Worm (Caenorhabditis elegans) whole organism, L1 larva: ENCODE measurements around the gene srsx-34.
A peak's percentile ranks its signal among the peaks of the same experiment; 100 is the strongest.

Source experiments
- F16B12.6 ChIP-seq: fragments of 150-350 bp; optimal IDR thresholded peaks from 2 replicates; lab custom pipeline; 2014; ENCODE audit warnings: missing biosample characterization, missing genetic modification characterization
- alr-1 ChIP-seq: fragments of 200-800 bp; sonication (Bioruptor generic); optimal IDR thresholded peaks from 2 replicates; lab custom pipeline; 2018; ENCODE audit warnings: borderline replicate concordance, mild to moderate bottlenecking, missing genetic modification characterization, missing compliant biosample characterization
- blmp-1 ChIP-seq: fragments of 150-350 bp; optimal IDR thresholded peaks from 2 replicates; lab custom pipeline; 2014; ENCODE audit warnings: missing biosample characterization, missing genetic modification characterization
- ceh-63 ChIP-seq: fragments of 200-800 bp; sonication (Bioruptor generic); optimal IDR thresholded peaks from 2 replicates; lab custom pipeline; 2018; ENCODE audit warnings: mild to moderate bottlenecking, missing genetic modification characterization, missing compliant biosample characterization
- ceh-82 ChIP-seq, 3 experiments: fragments of 150-350 bp in 1 of 3; sonication (generic microtip) in 2 of 3; optimal IDR thresholded peaks; 2 replicates each; lab custom pipeline; 2014 to 2017; ENCODE audit warnings: missing biosample characterization in 3 of 3, missing genetic modification characterization in 3 of 3
- ceh-90 ChIP-seq: sonication (generic microtip); optimal IDR thresholded peaks from 2 replicates; lab custom pipeline; 2016; ENCODE audit warnings: missing genetic modification characterization, missing compliant biosample characterization
- dsc-1 ChIP-seq: sonication (generic microtip); optimal IDR thresholded peaks from 2 replicates; lab custom pipeline; 2016; ENCODE audit warnings: mild to moderate bottlenecking, missing genetic modification characterization, missing compliant biosample characterization
- efl-3 ChIP-seq: fragments of 200-800 bp; sonication (Bioruptor generic); optimal IDR thresholded peaks from 2 replicates; lab custom pipeline; 2018; ENCODE audit warnings: mild to moderate bottlenecking, missing genetic modification characterization, missing compliant biosample characterization
- egl-13 ChIP-seq: sonication (generic microtip); optimal IDR thresholded peaks from 2 replicates; lab custom pipeline; 2016; ENCODE audit warnings: missing genotype, missing genetic modification reagents, missing genetic modification characterization, missing compliant biosample characterization
- egl-27 ChIP-seq, 2 experiments: fragments of 150-350 bp in 1 of 2; sonication (generic microtip); optimal IDR thresholded peaks; 3 replicates each; lab custom pipeline; 2017 to 2018; ENCODE audit warnings: missing biosample characterization in 2 of 2, missing genetic modification characterization in 2 of 2, missing genetic modification reagents in 2 of 2
- elt-3 ChIP-seq, 6 experiments: fragments of 150-350 bp in 1 of 6; sonication (generic microtip); optimal IDR thresholded peaks; 2 replicates each; lab custom pipeline; 2017 to 2018; ENCODE audit warnings: missing biosample characterization in 6 of 6, missing genetic modification characterization in 6 of 6, inconsistent platforms in 1 of 6
- fkh-4 ChIP-seq: sonication (generic microtip); optimal IDR thresholded peaks from 2 replicates; lab custom pipeline; 2016; ENCODE audit warnings: missing compliant biosample characterization, missing genetic modification characterization, borderline replicate concordance
- grh-1 ChIP-seq: fragments of 200-800 bp; sonication (Bioruptor generic); IDR thresholded peaks from 2 replicates; pipeline ENCODE4 v1.3.6; 2022; ENCODE audit warnings: missing genetic modification reagents, missing genetic modification characterization, missing compliant biosample characterization
- hpl-2 ChIP-seq: fragments of 150-350 bp; optimal IDR thresholded peaks from 2 replicates; lab custom pipeline; 2014; ENCODE audit warnings: missing biosample characterization, missing genetic modification reagents, missing genetic modification characterization
- jun-1 ChIP-seq: fragments of 150-350 bp; optimal IDR thresholded peaks from 2 replicates; lab custom pipeline; 2014; ENCODE audit warnings: missing biosample characterization, missing genetic modification reagents, missing genetic modification characterization
- lin-13 ChIP-seq: fragments of 150-350 bp; optimal IDR thresholded peaks from 2 replicates; lab custom pipeline; 2014; ENCODE audit warnings: missing biosample characterization, missing genetic modification reagents, missing genetic modification characterization
- lin-14 ChIP-seq: fragments of 200-800 bp; sonication (Bioruptor generic); optimal IDR thresholded peaks from 2 replicates; lab custom pipeline; 2018; ENCODE audit warnings: mild to moderate bottlenecking, missing genetic modification characterization, moderate library complexity, missing compliant biosample characterization
- lin-35 ChIP-seq, 2 experiments: fragments of 150-350 bp; optimal IDR thresholded peaks; 2 replicates each; lab custom pipeline; 2014; ENCODE audit warnings: missing biosample characterization in 2 of 2, missing genetic modification characterization in 2 of 2, missing genetic modification reagents in 2 of 2
- lir-3 ChIP-seq: sonication (generic microtip); optimal IDR thresholded peaks from 2 replicates; lab custom pipeline; 2016; ENCODE audit warnings: mild to moderate bottlenecking, missing genetic modification characterization, moderate library complexity, missing compliant biosample characterization; ENCODE audit not compliant: poor library complexity
- mef-2 ChIP-seq: fragments of 150-350 bp; optimal IDR thresholded peaks from 2 replicates; lab custom pipeline; 2014; ENCODE audit warnings: missing biosample characterization, missing genetic modification characterization
- mep-1 ChIP-seq: fragments of 150-350 bp; optimal IDR thresholded peaks from 2 replicates; lab custom pipeline; 2014; ENCODE audit warnings: missing biosample characterization, missing genetic modification characterization
- nhr-12 ChIP-seq: sonication (generic microtip); optimal IDR thresholded peaks from 2 replicates; lab custom pipeline; 2017; ENCODE audit warnings: missing biosample characterization, missing genetic modification characterization
- nhr-19 ChIP-seq: fragments of 200-800 bp; sonication (Bioruptor generic); conservative IDR thresholded peaks from 2 replicates; pipeline ENCODE4 v1.3.6; 2022; ENCODE audit warnings: missing genetic modification characterization, missing compliant biosample characterization
- nhr-20 ChIP-seq: sonication (generic microtip); optimal IDR thresholded peaks from 2 replicates; lab custom pipeline; 2016; ENCODE audit warnings: mild to moderate bottlenecking, missing genetic modification characterization, missing compliant biosample characterization
- nhr-28 ChIP-seq: fragments of 150-350 bp; optimal IDR thresholded peaks from 2 replicates; lab custom pipeline; 2014; ENCODE audit warnings: missing biosample characterization, missing genetic modification characterization
- nhr-47 ChIP-seq: sonication (generic microtip); optimal IDR thresholded peaks from 2 replicates; lab custom pipeline; 2016; ENCODE audit warnings: mild to moderate bottlenecking, missing genetic modification characterization, moderate library complexity, missing compliant biosample characterization
- nhr-71 ChIP-seq: sonication (generic microtip); optimal IDR thresholded peaks from 2 replicates; lab custom pipeline; 2016; ENCODE audit warnings: mild to moderate bottlenecking, missing genetic modification characterization, moderate library complexity, missing compliant biosample characterization
- nhr-76 ChIP-seq: sonication (generic microtip); optimal IDR thresholded peaks from 2 replicates; lab custom pipeline; 2017; ENCODE audit warnings: missing biosample characterization, missing genetic modification characterization
- nhr-77 ChIP-seq: fragments of 150-350 bp; optimal IDR thresholded peaks from 2 replicates; lab custom pipeline; 2014; ENCODE audit warnings: missing biosample characterization, missing genetic modification characterization
- nhr-84 ChIP-seq: sonication (generic microtip); optimal IDR thresholded peaks from 2 replicates; lab custom pipeline; 2017; ENCODE audit warnings: missing biosample characterization, missing genetic modification characterization
- nhr-85 ChIP-seq: sonication (generic microtip); peaks from one replicate; lab custom pipeline; 2016; ENCODE audit warnings: missing genetic modification characterization, inconsistent platforms, missing compliant biosample characterization
- rnt-1 ChIP-seq: sonication (generic microtip); optimal IDR thresholded peaks from 2 replicates; lab custom pipeline; 2016; ENCODE audit warnings: mild to moderate bottlenecking, missing genetic modification characterization, moderate library complexity, missing compliant biosample characterization
- snu-23 ChIP-seq: sonication (generic microtip); optimal IDR thresholded peaks from 2 replicates; lab custom pipeline; 2016; ENCODE audit warnings: missing genetic modification characterization, missing compliant biosample characterization
- sup-37 ChIP-seq: fragments of 200-800 bp; sonication (Bioruptor generic); optimal IDR thresholded peaks from 2 replicates; lab custom pipeline; 2018; ENCODE audit warnings: mild to moderate bottlenecking, missing genetic modification characterization, missing compliant biosample characterization
- swsn-7 ChIP-seq: sonication (generic microtip); optimal IDR thresholded peaks from 2 replicates; lab custom pipeline; 2016; ENCODE audit warnings: missing genetic modification characterization, missing compliant biosample characterization
- tbx-2 ChIP-seq: sonication (generic microtip); optimal IDR thresholded peaks from 2 replicates; lab custom pipeline; 2016; ENCODE audit warnings: missing genetic modification characterization, missing compliant biosample characterization
- unc-30 ChIP-seq: sonication (generic microtip); optimal IDR thresholded peaks from 2 replicates; lab custom pipeline; 2017; ENCODE audit warnings: missing biosample characterization, missing genetic modification characterization
- unc-62 ChIP-seq: fragments of 150-350 bp; optimal IDR thresholded peaks from 2 replicates; lab custom pipeline; 2014; ENCODE audit warnings: missing biosample characterization, missing genetic modification reagents, missing genetic modification characterization
- xbp-1 ChIP-seq: sonication (generic microtip); optimal IDR thresholded peaks from 2 replicates; lab custom pipeline; 2016; ENCODE audit warnings: missing genetic modification characterization, missing compliant biosample characterization
- zip-4 ChIP-seq: fragments of 200-800 bp; sonication (Bioruptor generic); optimal IDR thresholded peaks from 2 replicates; lab custom pipeline; 2018; ENCODE audit warnings: mild to moderate bottlenecking, missing genetic modification characterization, moderate library complexity, missing compliant biosample characterization
- ztf-4 ChIP-seq: fragments of 150-350 bp; optimal IDR thresholded peaks from 2 replicates; lab custom pipeline; 2014; ENCODE audit warnings: missing biosample characterization, missing genetic modification characterization

The srsx-34 gene

ce11 chrV:9082350-9082749 lies 46.6 kb downstream of the srsx-34 start:
- TF ChIP-seq nhr-77 (no peak), blmp-1 (tag; lab: Kevin White, UChicago) (peak; percentile 62), F16B12.6 (tag; lab: Kevin White, UChicago) (no peak), alr-1 (tag; lab: Kevin White, UChicago) (no peak), hpl-2 (GFP tag; lab: Kevin White, UChicago) (no peak), swsn-7 (tag; lab: Kevin White, UChicago) (no peak)

ce11 chrV:9084252-9084651 lies 48.5 kb downstream of the srsx-34 start:
- TF ChIP-seq nhr-85 (peak; percentile 80), efl-3 (GFP tag; lab: Kevin White, UChicago) (no peak), dsc-1 (tag; lab: Kevin White, UChicago) (no peak), lin-35 (GFP tag; optimal IDR thresholded peaks at IDR 0.05; lab: Kevin White, UChicago) (peak in 1 of 2 experiments; percentile 24), fkh-4 (no peak), nhr-71 (tag; lab: Kevin White, UChicago) (peak; percentile 32), rnt-1 (tag; lab: Kevin White, UChicago) (no peak), nhr-20 (tag; lab: Kevin White, UChicago) (peak; percentile 39), nhr-28 (tag; lab: Kevin White, UChicago) (no peak), lin-14 (GFP tag; lab: Kevin White, UChicago) (peak; percentile 40), tbx-2 (peak; percentile 27), sup-37 (GFP tag; lab: Kevin White, UChicago) (no peak), unc-62 (no peak), blmp-1 (tag; lab: Kevin White, UChicago) (peak; percentile 47), grh-1 (GFP tag; lab: Robert Waterston, UW) (peak; percentile 53), elt-3 (tag; optimal IDR thresholded peaks at IDR 0.05; lab: Kevin White, UChicago) (peak in 2 of 6 experiments; percentile 9 to 12), nhr-77 (no peak), nhr-19 (GFP tag; lab: Robert Waterston, UW) (0 out of 2 replicates have a peak, but pooled peaks have one; percentile 23)
- TF ChIP-seq, all 84 proteins: peak for 10

ce11 chrV:9085845-9086244 lies 50.1 kb downstream of the srsx-34 start:
- no peak for TF ChIP-seq lin-14 (GFP tag; lab: Kevin White, UChicago)
- TF ChIP-seq snu-23 (GFP tag; lab: Kevin White, UChicago) = no peak
- no peak for TF ChIP-seq blmp-1 (tag; lab: Kevin White, UChicago)
- TF ChIP-seq unc-30 (tag; lab: Kevin White, UChicago) = no peak
- TF ChIP-seq mep-1 (tag; lab: Kevin White, UChicago) = peak; percentile 26
- TF ChIP-seq zip-4 (GFP tag; lab: Kevin White, UChicago) = no peak
- no peak for TF ChIP-seq nhr-47 (tag; lab: Kevin White, UChicago)
- TF ChIP-seq nhr-76 (tag; lab: Kevin White, UChicago) = no peak
- no peak for TF ChIP-seq xbp-1 (tag; lab: Kevin White, UChicago)
- TF ChIP-seq lin-35 (GFP tag; optimal IDR thresholded peaks at IDR 0.05; lab: Kevin White, UChicago) = peak in 1 of 2 experiments; percentile 13
- no peak for TF ChIP-seq lin-13
- no peak for TF ChIP-seq ceh-82 (tag; optimal IDR thresholded peaks at IDR 0.05; lab: Kevin White, UChicago)
- TF ChIP-seq nhr-84 (tag; lab: Kevin White, UChicago) = no peak
- TF ChIP-seq ztf-4 = no peak
- no peak for TF ChIP-seq nhr-12 (tag; lab: Kevin White, UChicago)
- TF ChIP-seq egl-27 (tag; optimal IDR thresholded peaks at IDR 0.05; lab: Kevin White, UChicago) = no peak
- no peak for TF ChIP-seq ceh-63 (GFP tag; lab: Kevin White, UChicago)
- TF ChIP-seq mef-2 (tag; lab: Kevin White, UChicago) = no peak
- TF ChIP-seq nhr-20 (tag; lab: Kevin White, UChicago) = no peak
- no peak for TF ChIP-seq lir-3
- TF ChIP-seq elt-3 (tag; optimal IDR thresholded peaks at IDR 0.05; lab: Kevin White, UChicago) = peak in 2 of 6 experiments; percentile 24 to 28
- TF ChIP-seq egl-13 (tag; lab: Kevin White, UChicago) = no peak
- no peak for TF ChIP-seq tbx-2
- no peak for TF ChIP-seq jun-1 (tag; lab: Kevin White, UChicago)
- TF ChIP-seq ceh-90 (tag; lab: Kevin White, UChicago) = no peak
- no peak for TF ChIP-seq alr-1 (tag; lab: Kevin White, UChicago)
- TF ChIP-seq nhr-85 = peak; percentile 82
